Fruit fly (Drosophila melanogaster): ENCODE data around the gene EMC2B.

Gene EMC2B

DNA sequence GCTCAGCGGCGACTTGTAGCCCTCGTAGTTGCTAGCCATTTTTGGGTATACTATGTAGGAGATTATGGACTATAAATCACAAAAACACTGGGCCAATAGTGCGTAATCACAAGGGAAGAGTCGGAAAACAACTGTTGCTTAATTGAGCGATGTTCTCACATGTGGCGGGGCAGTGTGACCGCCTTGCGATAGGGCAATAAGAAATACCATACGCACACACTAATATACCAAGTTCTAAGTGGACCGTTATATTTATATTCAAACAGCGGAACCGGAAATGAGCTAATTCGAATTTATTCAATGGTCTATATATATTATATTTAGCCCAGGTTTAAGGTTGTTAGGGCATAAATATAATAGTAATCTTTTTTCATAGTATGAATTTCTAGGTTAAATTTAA lies 29.3 kb upstream of the EMC2B start, which contains the start of gene Adsl (continued):
- TF ChIP-seq dmrt99B (tag; optimal IDR thresholded peaks at IDR 0.05) (no peak), CG11085 (GFP tag; IDR thresholded peaks at IDR 0.05) (no peak), CG34224 (GFP tag; IDR thresholded peaks at IDR 0.05; ENCODE audit: partially characterized antibody) (peak; percentile 43; the same call in 2 of the 3 replicates), dati (GFP tag; IDR thresholded peaks at IDR 0.05) (no peak), Asciz (GFP tag; optimal IDR thresholded peaks at IDR 0.05) (peak; percentile 82), Doc2 (GFP tag; IDR thresholded peaks at IDR 0.05) (no peak), ewg (GFP tag; optimal IDR thresholded peaks at IDR 0.05) (peak; percentile 48), Dp (GFP tag; optimal IDR thresholded peaks at IDR 0.05) (peak; percentile 45), CG33213 (GFP tag; optimal IDR thresholded peaks at IDR 0.05) (peak; percentile 70), trh (GFP tag; optimal IDR thresholded peaks at IDR 0.05) (peak; percentile 3), psq (GFP tag; optimal IDR thresholded peaks at IDR 0.05) (no peak), Awh (GFP tag; IDR thresholded peaks at IDR 0.05) (no peak), CG42726 (GFP tag; IDR thresholded peaks at IDR 0.05; ENCODE audit: partially characterized antibody) (no peak), esg (GFP tag; conservative IDR thresholded peaks at IDR 0.05) (no peak), Sox102F (GFP tag; optimal IDR thresholded peaks at IDR 0.05) (no peak), ems (GFP tag; optimal IDR thresholded peaks at IDR 0.05) (no peak), sr (GFP tag; IDR thresholded peaks at IDR 0.05) (no peak), MESR4 (GFP tag; optimal IDR thresholded peaks at IDR 0.05) (peak; percentile 78), Scr (GFP tag; IDR thresholded peaks at IDR 0.05; ENCODE audit: partially characterized antibody) (peak; percentile 33; the same call in 1 of the 2 replicates), CG12744 (GFP tag; optimal IDR thresholded peaks at IDR 0.05) (no peak), Oli (tag; optimal IDR thresholded peaks at IDR 0.05) (peak; percentile 51), CG2889 (GFP tag; IDR thresholded peaks at IDR 0.05) (no peak), gsb (GFP tag; IDR thresholded peaks at IDR 0.05) (no peak), CG1832 (GFP tag; optimal IDR thresholded peaks at IDR 0.05) (no peak), ftz-f1 (GFP tag; optimal IDR thresholded peaks at IDR 0.05) (no peak), CG1647 (GFP tag; optimal IDR thresholded peaks at IDR 0.05) (no peak), ci (GFP tag; IDR thresholded peaks at IDR 0.05) (peak; percentile 91), CG10267 (tag; optimal IDR thresholded peaks at IDR 0.05) (peak; percentile 77), ara (GFP tag; IDR thresholded peaks at IDR 0.05) (peak; percentile 56), zen2 (GFP tag; IDR thresholded peaks at IDR 0.05; ENCODE audit: partially characterized antibody) (no peak), CG18262 (tag; optimal IDR thresholded peaks at IDR 0.05) (no peak), CG12659 (GFP tag; optimal IDR thresholded peaks at IDR 0.05) (peak; percentile 72), CG4328 (GFP tag; optimal IDR thresholded peaks at IDR 0.05) (peak; percentile 50), pfk (GFP tag; optimal IDR thresholded peaks at IDR 0.05) (peak; percentile 35), sima (GFP tag; optimal IDR thresholded peaks at IDR 0.05) (no peak), ro (GFP tag; IDR thresholded peaks at IDR 0.05) (no peak), stc (GFP tag; IDR thresholded peaks at IDR 0.05) (peak; percentile 63; the same call in 1 of the 2 replicates), eyg (GFP tag; optimal IDR thresholded peaks at IDR 0.05) (peak; percentile 3), CG1529 (GFP tag; optimal IDR thresholded peaks at IDR 0.05) (peak; percentile 78), B-H1 (GFP tag; IDR thresholded peaks at IDR 0.05) (no peak; the same call in 2 of the 3 replicates), H2.0 (GFP tag; IDR thresholded peaks at IDR 0.05) (no peak), Stat92E (GFP tag; optimal IDR thresholded peaks at IDR 0.05) (no peak), sob (GFP tag; IDR thresholded peaks at IDR 0.05) (peak; percentile 60; the same call in 1 of the 2 replicates), pzg (GFP tag; optimal IDR thresholded peaks at IDR 0.05) (peak; percentile 66), ac (GFP tag; optimal IDR thresholded peaks at IDR 0.05) (peak; percentile 73), CG11695 (GFP tag; IDR thresholded peaks at IDR 0.05) (no peak), dimm (GFP tag; IDR thresholded peaks at IDR 0.05) (no peak), CG1792 (GFP tag; optimal IDR thresholded peaks at IDR 0.05) (no peak), danr (GFP tag; IDR thresholded peaks at IDR 0.05) (no peak), CG30431 (GFP tag; optimal IDR thresholded peaks at IDR 0.05) (no peak), HLH54F (GFP tag; optimal IDR thresholded peaks at IDR 0.05) (peak; percentile 2)
